Worm (Caenorhabditis elegans): ENCODE measurements around the gene ttr-9.

The ttr-9 gene

DNA sequence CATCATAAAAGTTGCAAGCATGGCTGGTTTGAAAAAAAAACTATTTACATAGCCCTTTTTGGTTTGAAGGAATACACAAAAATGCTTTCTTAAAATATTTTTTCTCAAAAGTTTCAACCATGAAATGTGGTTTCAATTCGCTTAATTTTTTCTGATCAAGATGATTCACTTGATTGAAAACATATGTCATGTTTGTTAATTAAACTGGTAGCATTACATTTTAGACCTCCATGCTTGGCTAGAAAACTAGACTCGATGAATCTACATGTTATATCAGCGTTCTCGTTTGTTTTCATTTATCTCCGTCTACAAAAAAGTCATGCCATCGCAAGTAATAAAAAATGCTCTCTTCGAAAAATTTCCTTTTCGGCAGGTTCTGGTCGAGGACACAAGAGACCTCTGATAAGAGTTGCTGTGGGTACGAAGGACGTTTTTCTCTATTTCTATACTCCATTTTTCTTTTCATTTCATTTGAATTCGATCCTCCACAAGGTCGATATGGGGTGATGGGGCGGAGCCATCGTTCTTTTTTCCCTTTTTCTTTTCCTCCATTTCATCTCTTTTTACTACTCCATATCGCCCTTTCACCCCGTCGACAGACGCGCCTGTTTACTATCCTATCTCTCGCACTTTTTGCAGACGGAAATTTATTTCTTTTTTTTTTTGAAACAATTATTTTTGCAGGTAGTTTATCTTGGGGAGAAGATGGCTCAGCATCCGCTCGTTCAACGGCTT is 19.7 kb upstream of the ttr-9 start, which contains the start of gene elo-1 (continued):
- TF ChIP-seq hmg-1.1 (GFP tag; IDR thresholded peaks at IDR 0.05), result 0 out of 2 replicates have a peak, but pooled peaks have one; percentile 42
- TF ChIP-seq ces-1 (GFP tag; optimal IDR thresholded peaks at IDR 0.05), result no peak
- no peak for TF ChIP-seq lin-1 (GFP tag; IDR thresholded peaks at IDR 0.05)
- peak; percentile 82 for TF ChIP-seq dmd-6 (GFP tag; IDR thresholded peaks at IDR 0.05)
- peak; percentile 72 for TF ChIP-seq T20F7.1 (GFP tag; optimal IDR thresholded peaks at IDR 0.05)
- no peak for TF ChIP-seq fkh-10 (GFP tag; optimal IDR thresholded peaks at IDR 0.05)
- TF ChIP-seq vab-7 (GFP tag; IDR thresholded peaks at IDR 0.05), result no peak
- peak; percentile 39 for TF ChIP-seq nhr-102 (tag; optimal IDR thresholded peaks at IDR 0.05)
- no peak for TF ChIP-seq nhr-76 (tag; optimal IDR thresholded peaks at IDR 0.05)
- no peak for TF ChIP-seq zfp-2 (tag; optimal IDR thresholded peaks at IDR 0.05)
- no peak for TF ChIP-seq nhr-10 (tag; optimal IDR thresholded peaks at IDR 0.05)
- TF ChIP-seq zip-11 (GFP tag; IDR thresholded peaks at IDR 0.05), result no peak
- no peak for TF ChIP-seq arid-1 (GFP tag; conservative IDR thresholded peaks at IDR 0.05)
- TF ChIP-seq skn-1 (tag; optimal IDR thresholded peaks at IDR 0.05), result no peak
- TF ChIP-seq lin-39 (tag; optimal IDR thresholded peaks at IDR 0.05), result no peak
- no peak for TF ChIP-seq pha-4 (GFP tag; IDR thresholded peaks at IDR 0.05)
- TF ChIP-seq pha-4 (tag; optimal IDR thresholded peaks at IDR 0.05), result no peak
- TF ChIP-seq T26A8.4 (GFP tag; IDR thresholded peaks at IDR 0.05), result no peak
- TF ChIP-seq D1046.2 (GFP tag; IDR thresholded peaks at IDR 0.05), result no peak
- no peak for TF ChIP-seq fos-1 (tag; optimal IDR thresholded peaks at IDR 0.05)
- no peak for TF ChIP-seq ceh-28 (tag; optimal IDR thresholded peaks at IDR 0.05)
- no peak for TF ChIP-seq aly-2 (tag; optimal IDR thresholded peaks at IDR 0.05)
- no peak for TF ChIP-seq ceh-82 (tag; optimal IDR thresholded peaks at IDR 0.05)
- TF ChIP-seq F44E2.7 (GFP tag; IDR thresholded peaks at IDR 0.05), result no peak
- TF ChIP-seq lin-15B (tag; optimal IDR thresholded peaks at IDR 0.05), result no peak
- TF ChIP-seq Y75B8A.6 (GFP tag; IDR thresholded peaks at IDR 0.05), result no peak

DNA sequence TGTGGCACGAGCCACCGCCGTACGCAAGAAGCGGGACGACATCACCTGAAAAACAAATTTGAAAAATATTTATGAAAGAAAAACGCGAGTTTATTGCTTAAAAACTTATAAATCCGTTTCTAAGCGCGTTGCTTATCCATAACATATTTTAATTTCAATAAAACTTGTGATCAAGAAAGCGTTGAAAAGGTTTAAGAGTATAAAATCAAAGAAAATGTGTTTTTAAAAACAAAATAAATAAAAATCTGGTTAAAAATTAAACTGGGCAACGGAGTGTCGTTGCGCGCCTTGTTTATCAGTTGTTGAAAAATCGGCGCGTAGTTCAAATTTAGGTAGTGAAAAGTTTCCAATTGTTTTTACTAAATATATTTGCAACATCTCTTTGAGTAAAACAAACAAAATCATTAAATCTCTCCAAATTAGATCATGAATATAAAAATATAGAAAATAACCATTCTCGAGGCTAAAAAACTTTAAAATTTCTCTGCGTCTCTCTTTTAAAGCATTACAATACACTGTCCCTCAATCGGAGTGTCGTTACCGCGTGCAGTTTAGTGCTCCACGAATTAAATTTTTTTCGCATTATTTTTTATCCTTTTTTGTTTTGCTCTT is 18.8 kb upstream of the ttr-9 start, which contains the start of gene ndua-5:
Gene ndua-5 (minus strand): TSS at position 51 of the 612 bp plus-strand sequence.
- TF ChIP-seq lsy-2 (tag; optimal IDR thresholded peaks at IDR 0.05), result peak in 1 of 2 experiments; percentile 62
- TF ChIP-seq nhr-6 (tag; optimal IDR thresholded peaks at IDR 0.05), result peak; percentile 56
- TF ChIP-seq T20F7.1 (GFP tag; optimal IDR thresholded peaks at IDR 0.05), result peak; percentile 96
- TF ChIP-seq lir-3 (tag; optimal IDR thresholded peaks at IDR 0.05), result no peak
- TF ChIP-seq mxl-2 (GFP tag; conservative IDR thresholded peaks at IDR 0.05), result no peak
- TF ChIP-seq ztf-11 (tag; optimal IDR thresholded peaks at IDR 0.05), result no peak
- TF ChIP-seq mxl-3 (GFP tag; optimal IDR thresholded peaks at IDR 0.05), result no peak
- no peak for TF ChIP-seq unc-39 (tag; optimal IDR thresholded peaks at IDR 0.05)
- TF ChIP-seq ZK337.2 (GFP tag; IDR thresholded peaks at IDR 0.05), result no peak
- peak; percentile 95 for TF ChIP-seq Y48G9A.11 (GFP tag; IDR thresholded peaks at IDR 0.05)
- no peak for TF ChIP-seq lin-1 (GFP tag; IDR thresholded peaks at IDR 0.05)
- TF ChIP-seq nhr-111 (GFP tag; optimal IDR thresholded peaks at IDR 0.05), result no peak
- TF ChIP-seq F10B5.3 (tag; optimal IDR thresholded peaks at IDR 0.05), result no peak
- TF ChIP-seq ZK546.5 (tag; optimal IDR thresholded peaks at IDR 0.05), result no peak
- TF ChIP-seq zfp-3 (GFP tag; conservative IDR thresholded peaks at IDR 0.05), result no peak
- no peak for TF ChIP-seq nhr-41 (GFP tag; IDR thresholded peaks at IDR 0.05)
- TF ChIP-seq hmg-1.1 (GFP tag; IDR thresholded peaks at IDR 0.05), result peak; percentile 38; the same call in 1 of the 2 replicates
- TF ChIP-seq fos-1 (tag; optimal IDR thresholded peaks at IDR 0.05), result no peak
- TF ChIP-seq zfp-2 (tag; optimal IDR thresholded peaks at IDR 0.05), result no peak
- TF ChIP-seq snpc-4 (tag; optimal IDR thresholded peaks at IDR 0.05), result no peak
- TF ChIP-seq fkh-10 (GFP tag; optimal IDR thresholded peaks at IDR 0.05), result no peak
- no peak for TF ChIP-seq duxl-1 (tag; optimal IDR thresholded peaks at IDR 0.05; ENCODE audit: poor library complexity)
- no peak for TF ChIP-seq zag-1 (tag; optimal IDR thresholded peaks at IDR 0.05)
- no peak for TF ChIP-seq tra-1 (GFP tag; IDR thresholded peaks at IDR 0.05)
- TF ChIP-seq nhr-28 (tag; optimal IDR thresholded peaks at IDR 0.05), result no peak
- no peak for TF ChIP-seq D1046.2 (GFP tag; IDR thresholded peaks at IDR 0.05)
- no peak for TF ChIP-seq F26F4.8 (GFP tag; conservative IDR thresholded peaks at IDR 0.05)
- no peak for TF ChIP-seq daf-19 (GFP tag; conservative IDR thresholded peaks at IDR 0.05)
- no peak for TF ChIP-seq ceh-82 (tag; optimal IDR thresholded peaks at IDR 0.05)
- no peak for TF ChIP-seq ceh-28 (tag; optimal IDR thresholded peaks at IDR 0.05)
- TF ChIP-seq dve-1 (tag; optimal IDR thresholded peaks at IDR 0.05; ENCODE audit: insufficient read depth), result peak; percentile 34
- TF ChIP-seq aha-1 (tag), result peak; percentile 9

Measured in whole organism, L4 larva.